Worm (Caenorhabditis elegans): Measurements from ENCODE around the gene mrps-17.

DNA sequence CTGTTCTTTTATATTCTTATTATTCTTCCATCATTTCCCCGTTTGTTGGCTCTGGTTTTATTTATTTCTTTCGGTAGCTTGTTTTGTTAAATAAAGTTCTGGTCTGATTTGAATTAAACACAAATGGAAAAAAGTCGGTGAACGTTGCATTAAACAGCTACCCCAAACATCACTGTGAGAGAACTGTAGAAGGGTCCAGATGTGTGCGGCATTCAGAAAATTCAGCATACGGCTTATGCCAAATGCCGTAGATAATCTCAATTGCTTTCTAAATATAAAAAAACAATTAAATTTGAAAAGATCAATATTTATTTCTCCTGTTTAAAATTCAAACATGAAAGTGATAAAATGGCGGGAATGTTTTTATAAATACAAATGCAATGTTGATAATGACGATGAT lies 8.3 kb upstream of the mrps-17 start:
- TF ChIP-seq lin-15B (tag; optimal IDR thresholded peaks at IDR 0.05) (no peak), Y116A8C.19 (tag; optimal IDR thresholded peaks at IDR 0.05; ENCODE audit: borderline replicate concordance) (no peak), C34B4.2 (tag; optimal IDR thresholded peaks at IDR 0.05) (no peak), alr-1 (tag; optimal IDR thresholded peaks at IDR 0.05; ENCODE audit: borderline replicate concordance) (no peak), unc-130 (tag; optimal IDR thresholded peaks at IDR 0.05) (no peak), ceh-82 (tag; optimal IDR thresholded peaks at IDR 0.05) (no peak), fkh-8 (tag; optimal IDR thresholded peaks at IDR 0.05) (no peak), nhr-90 (tag; optimal IDR thresholded peaks at IDR 0.05; ENCODE audit: poor library complexity) (no peak), dpl-1 (GFP tag; optimal IDR thresholded peaks at IDR 0.05) (no peak), fos-1 (tag; optimal IDR thresholded peaks at IDR 0.05) (no peak), unc-62 (GFP tag; optimal IDR thresholded peaks at IDR 0.05) (no peak), nhr-28 (tag; optimal IDR thresholded peaks at IDR 0.05) (no peak)

All from whole organism, L1 larva.